Fruit fly (Drosophila melanogaster) whole organism: Measurements from ENCODE around the gene CG42553.

Experiments
- Dll ChIP-seq: fragments of >200 bp; optimal IDR thresholded peaks from 2 replicates; lab custom pipeline; 2017
- EcR ChIP-seq, 2 experiments: fragments of >200 bp; optimal IDR thresholded peaks; 2 replicates each; lab custom pipeline; 2017; ENCODE audit warnings: missing biosample characterization in 2 of 2, missing genetic modification characterization in 2 of 2, missing genetic modification reagents in 2 of 2
- usp ChIP-seq: fragments of >200 bp; optimal IDR thresholded peaks from 2 replicates; lab custom pipeline; 2017; ENCODE audit warnings: missing biosample characterization, missing genetic modification characterization, mixed read lengths

- TF ChIP-seq usp (GFP tag; lab: Kevin White, UChicago): no peak
- no peak for TF ChIP-seq EcR (GFP tag; optimal IDR thresholded peaks at IDR 0.05; lab: Kevin White, UChicago)
- TF ChIP-seq Dll (lab: Kevin White, UChicago): no peak
Measured at dm6 chr3L:803951-804350, 29.9 kb upstream of the CG42553 start, which contains the start of gene CG13898.
